Fruit fly (Drosophila melanogaster) whole organism, adult: ENCODE results near the gene CG12010.

ENCODE experiments used
- CG11617 ChIP-seq: fragments of 200-800 bp; sonication (Bioruptor generic); optimal IDR thresholded peaks from 2 replicates; lab custom pipeline; 2017; ENCODE audit warnings: mild to moderate bottlenecking, missing biosample characterization, missing genetic modification reagents, missing genetic modification characterization
- CG14711 ChIP-seq: fragments of 200-800 bp; sonication (Bioruptor generic); optimal IDR thresholded peaks from 2 replicates; lab custom pipeline; 2018; ENCODE audit warnings: missing biosample characterization, mild to moderate bottlenecking, missing genetic modification characterization, moderate library complexity
- CG1620 ChIP-seq: fragments of 200-800 bp; sonication (Bioruptor generic); optimal IDR thresholded peaks from 2 replicates; lab custom pipeline; 2016; ENCODE audit warnings: missing biosample characterization, missing genetic modification characterization
- CG7045 ChIP-seq: fragments of 200-800 bp; sonication (Bioruptor generic); optimal IDR thresholded peaks from 2 replicates; lab custom pipeline; 2017; ENCODE audit warnings: missing biosample characterization, mild to moderate bottlenecking, missing genetic modification characterization
- CG7101 ChIP-seq: fragments of 200-800 bp; sonication (Bioruptor generic); optimal IDR thresholded peaks from 2 replicates; lab custom pipeline; 2018; ENCODE audit warnings: missing biosample characterization, mild to moderate bottlenecking, missing genetic modification characterization, moderate library complexity
- Clk ChIP-seq: fragments of 200-800 bp; sonication (Bioruptor generic); optimal IDR thresholded peaks from 2 replicates; lab custom pipeline; 2017; ENCODE audit warnings: missing biosample characterization, missing genetic modification characterization
- Crg-1 ChIP-seq: fragments of 200-800 bp; sonication (Bioruptor generic); optimal IDR thresholded peaks from 2 replicates; lab custom pipeline; 2016; ENCODE audit warnings: missing biosample characterization, missing genetic modification characterization
- Hr96 ChIP-seq: fragments of 200-800 bp; sonication (Bioruptor generic); optimal IDR thresholded peaks from 2 replicates; lab custom pipeline; 2016; ENCODE audit warnings: missing biosample characterization, missing genetic modification characterization
- Mnt ChIP-seq: fragments of 200-800 bp; sonication (Bioruptor generic); optimal IDR thresholded peaks from 2 replicates; lab custom pipeline; 2016; ENCODE audit warnings: missing biosample characterization, mild to moderate bottlenecking, missing genetic modification characterization
- cic ChIP-seq: fragments of 200-800 bp; sonication (Bioruptor generic); optimal IDR thresholded peaks from 2 replicates; lab custom pipeline; 2017; ENCODE audit warnings: missing biosample characterization, mild to moderate bottlenecking, missing genetic modification characterization, moderate library complexity
- cnc ChIP-seq, 2 experiments: fragments of >200 bp; optimal IDR thresholded peaks; 2 replicates each; lab custom pipeline; 2017
- kay ChIP-seq: fragments of 200-800 bp; sonication (Bioruptor generic); peaks from one replicate; lab custom pipeline; 2016; ENCODE audit warnings: missing biosample characterization, missing genetic modification characterization, borderline replicate concordance
- ovo ChIP-seq: fragments of 200-800 bp; sonication (Bioruptor generic); optimal IDR thresholded peaks from 2 replicates; lab custom pipeline; 2016; ENCODE audit warnings: missing biosample characterization, missing genetic modification characterization

- TF ChIP-seq CG14711 (no peak), Crg-1 (GFP tag; lab: Kevin White, UChicago) (no peak), Hr96 (GFP tag; lab: Kevin White, UChicago) (no peak), CG11617 (GFP tag; lab: Kevin White, UChicago) (no peak), Mnt (no peak), CG7045 (GFP tag; lab: Kevin White, UChicago) (no peak), ovo (GFP tag; lab: Kevin White, UChicago) (no peak), cnc (optimal IDR thresholded peaks at IDR 0.05; lab: Kevin White, UChicago) (no peak), kay (no peak), CG7101 (tag; lab: Kevin White, UChicago) (no peak), cic (GFP tag; lab: Kevin White, UChicago) (no peak), CG1620 (GFP tag; lab: Kevin White, UChicago) (no peak), Clk (GFP tag; lab: Kevin White, UChicago) (no peak)
These were observed 16.4 kb downstream of the CG12010 start for dm6 chr3L:3390525-3390924.
